Fruit fly (Drosophila melanogaster): Measurements from ENCODE around the gene Eig71Ek.

DNA sequence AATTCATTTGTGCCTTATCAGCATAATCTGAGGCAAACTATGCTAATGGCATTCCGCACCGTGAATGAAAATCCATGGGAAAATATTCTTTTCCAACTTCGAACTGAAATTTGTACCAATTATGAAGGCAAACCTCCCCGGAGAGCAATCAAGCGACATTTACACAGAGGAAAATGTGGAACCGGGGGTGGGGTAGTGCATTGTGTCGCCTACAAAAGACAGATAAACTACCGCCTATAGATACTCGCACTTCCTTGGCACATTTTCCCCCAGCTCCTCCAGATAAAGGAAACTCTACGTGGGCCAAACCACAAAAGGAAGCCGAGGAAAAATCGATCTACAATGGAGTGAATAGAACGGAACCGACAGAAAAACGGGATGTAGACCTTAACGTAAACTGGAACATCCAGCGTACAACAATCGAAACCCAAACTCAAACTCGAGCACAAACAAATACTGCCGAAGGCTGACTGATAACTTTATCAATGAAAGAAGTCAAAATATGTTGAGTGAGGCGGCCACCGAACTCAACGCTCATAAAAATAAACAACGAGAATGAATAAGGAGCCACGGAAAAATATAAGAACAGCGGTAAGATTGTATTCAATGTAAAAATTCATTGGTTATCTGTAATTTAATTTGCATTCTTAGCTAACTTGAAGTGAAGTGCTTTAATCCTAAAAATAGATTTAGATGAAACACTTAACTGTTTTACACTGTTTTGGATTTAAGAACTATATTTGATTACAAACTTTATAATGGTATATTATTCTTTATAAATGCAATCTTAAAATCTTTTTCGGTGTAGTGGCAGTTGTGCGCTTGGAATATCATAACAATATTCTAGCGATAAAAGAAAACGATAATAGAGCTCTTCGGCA, 29.9 kb downstream of the Eig71Ek start:
- TF ChIP-seq fd96Ca (GFP tag; IDR thresholded peaks at IDR 0.05) (no peak), Ets98B (GFP tag; IDR thresholded peaks at IDR 0.05) (no peak), CG15710 (tag; optimal IDR thresholded peaks at IDR 0.05) (no peak), CG9948 (tag; optimal IDR thresholded peaks at IDR 0.05) (no peak)

Measured in whole organism, pupa.